Fruit fly (Drosophila melanogaster) whole organism, pupa: ENCODE results near the gene TrpRS-m.
A peak's percentile ranks its signal among the peaks of the same experiment; 100 is the strongest.

ENCODE experiments used
- CG12605 ChIP-seq: fragments of 200-800 bp; sonication (Bioruptor generic); IDR thresholded peaks from 2 replicates; pipeline ENCODE4 v1.3.6; 2022; ENCODE audit warnings: missing biosample characterization, missing genetic modification characterization
- CG13204 ChIP-seq: fragments of 200-800 bp; sonication (Bioruptor generic); optimal IDR thresholded peaks from 2 replicates; lab custom pipeline; 2018; ENCODE audit warnings: missing biosample characterization, mild to moderate bottlenecking, missing genetic modification characterization, moderate library complexity
- CG14655 ChIP-seq: fragments of 200-800 bp; sonication (Bioruptor generic); optimal IDR thresholded peaks from 3 replicates; lab custom pipeline; 2017; ENCODE audit warnings: mild to moderate bottlenecking, missing biosample characterization, missing genetic modification reagents, missing genetic modification characterization
- CG15710 ChIP-seq: fragments of 200-800 bp; sonication (Bioruptor generic); optimal IDR thresholded peaks from 2 replicates; lab custom pipeline; 2018; ENCODE audit warnings: missing biosample characterization, mild to moderate bottlenecking, missing genetic modification characterization, moderate library complexity
- CG17806 ChIP-seq: fragments of 200-800 bp; sonication (Bioruptor generic); optimal IDR thresholded peaks from 2 replicates; lab custom pipeline; 2018; ENCODE audit warnings: missing biosample characterization, mild to moderate bottlenecking, missing genetic modification characterization, moderate library complexity
- CG32121 ChIP-seq: fragments of 200-800 bp; sonication (Bioruptor generic); IDR thresholded peaks from 2 replicates; pipeline ENCODE4 v1.3.6; 2022; ENCODE audit warnings: missing biosample characterization, missing genetic modification characterization
- CG34367 ChIP-seq: fragments of 200-800 bp; sonication (Bioruptor generic); optimal IDR thresholded peaks from 2 replicates; lab custom pipeline; 2018; ENCODE audit warnings: missing biosample characterization, mild to moderate bottlenecking, missing genetic modification characterization
- CG8159 ChIP-seq: fragments of 200-800 bp; sonication (Bioruptor generic); optimal IDR thresholded peaks from 3 replicates; lab custom pipeline; 2018; ENCODE audit warnings: missing biosample characterization, mild to moderate bottlenecking, missing genetic modification characterization, moderate library complexity
- CG8301 ChIP-seq: fragments of 200-800 bp; sonication (Bioruptor generic); optimal IDR thresholded peaks from 2 replicates; lab custom pipeline; 2018; ENCODE audit warnings: missing biosample characterization, mild to moderate bottlenecking, missing genetic modification characterization
- EcR ChIP-seq: fragments of 200-800 bp; sonication (Bioruptor generic); optimal IDR thresholded peaks from 3 replicates; lab custom pipeline; 2019; ENCODE audit warnings: missing biosample characterization, missing genetic modification characterization, mild to moderate bottlenecking, moderate library complexity, missing genetic modification reagents
- Pif1A ChIP-seq: fragments of 200-800 bp; sonication (Bioruptor generic); optimal IDR thresholded peaks from 3 replicates; lab custom pipeline; 2016; ENCODE audit warnings: missing biosample characterization, missing genetic modification characterization
- Snoo ChIP-seq: fragments of 200-800 bp; sonication (Bioruptor generic); optimal IDR thresholded peaks from 3 replicates; lab custom pipeline; 2017; ENCODE audit warnings: missing biosample characterization, mild to moderate bottlenecking, missing genetic modification characterization, inconsistent platforms
- fd96Ca ChIP-seq: fragments of 200-800 bp; sonication (Bioruptor generic); IDR thresholded peaks from 3 replicates; pipeline ENCODE4 v1.3.6; 2022; ENCODE audit warnings: missing biosample characterization, missing genetic modification characterization

DNA sequence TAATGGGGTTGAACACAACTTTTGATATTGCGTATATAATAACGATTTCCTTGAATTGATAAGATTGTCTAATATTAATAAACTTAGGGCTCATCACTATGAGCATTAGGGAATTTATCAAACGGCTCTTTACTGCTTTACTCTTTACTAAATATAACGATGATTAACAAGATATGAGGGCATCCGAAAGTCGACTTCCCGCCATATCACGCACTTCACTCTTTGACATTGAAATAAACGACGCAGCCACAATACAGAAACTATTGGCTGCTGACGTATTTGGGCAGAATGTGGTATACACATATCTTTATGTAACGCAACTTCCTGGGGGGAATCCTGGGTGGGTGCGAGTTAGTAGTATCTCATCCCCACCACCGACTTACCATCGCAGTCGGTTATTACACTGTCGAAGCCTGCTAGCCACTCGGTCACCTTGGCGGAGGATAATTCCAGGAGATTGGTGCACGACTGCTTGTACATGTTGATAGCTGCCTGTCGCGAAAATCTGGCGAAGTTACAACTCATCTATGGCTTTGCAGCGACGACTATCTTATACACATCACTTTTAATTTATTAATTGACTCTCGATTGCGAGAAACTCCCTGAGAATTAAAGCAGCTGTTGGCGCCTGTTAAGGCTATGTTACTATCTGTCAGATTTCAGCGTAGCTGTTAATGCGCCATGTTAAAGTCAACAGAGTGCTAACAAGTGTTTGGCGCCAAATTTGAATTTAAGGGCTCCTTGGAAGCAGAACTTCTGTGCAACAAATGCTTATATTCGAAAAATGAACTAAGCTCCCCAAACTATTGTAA, 6.4 kb upstream of the TrpRS-m start, which contains the start of gene CG5567:
- TF ChIP-seq Snoo (tag; lab: Kevin White, UChicago) (peak; percentile 2), CG12605 (GFP tag; lab: Robert Waterston, UW) (0 out of 2 replicates have a peak, but pooled peaks have one; percentile 19), CG8301 (tag; lab: Kevin White, UChicago) (no peak), CG15710 (no peak), EcR (peak; percentile 38), Pif1A (no peak), CG32121 (GFP tag; lab: Robert Waterston, UW) (0 out of 2 replicates have a peak, but pooled peaks have one; percentile 33), CG13204 (GFP tag; lab: Kevin White, UChicago) (no peak), fd96Ca (0 out of 3 replicates have a peak, but pooled peaks have one; percentile 17), CG8159 (tag; lab: Kevin White, UChicago) (no peak), CG14655 (GFP tag; lab: Kevin White, UChicago) (no peak), CG34367 (no peak), CG17806 (tag; lab: Kevin White, UChicago) (peak; percentile 10)
